Worm (Caenorhabditis elegans): ENCODE measurements around the gene C14C11.1.
"Not testable (repeated sequence)": the region's sequence is repeated elsewhere in the genome, so short reads cannot be mapped to it uniquely, and the experiment has no call there.

C14C11.1 gene

ce11 chrV:5663317-5663716 lies at the start of gene C14C11.1:
Gene C14C11.1, plus strand, starts transcription at chrV:5663617.
- not testable (repeated sequence) for TF ChIP-seq nhr-12, ZK546.5, mbf-1 (tag; optimal IDR thresholded peaks at IDR 0.05)

ce11 chrV:5614724-5615123 lies 48.7 kb upstream of the C14C11.1 start, which contains the start of gene M03E7.3:
Gene M03E7.3, plus strand, starts transcription at chrV:5615024.
- no peak for TF ChIP-seq nhr-129 (tag; optimal IDR thresholded peaks at IDR 0.05)
- TF ChIP-seq mdl-1 (tag; optimal IDR thresholded peaks at IDR 0.05), result no peak
- TF ChIP-seq ceh-16 (tag; optimal IDR thresholded peaks at IDR 0.05), result no peak
- TF ChIP-seq lsy-2 (tag; optimal IDR thresholded peaks at IDR 0.05), result no peak
- TF ChIP-seq ceh-82 (tag; optimal IDR thresholded peaks at IDR 0.05), result no peak
- no peak for TF ChIP-seq peb-1 (tag; optimal IDR thresholded peaks at IDR 0.05)
- TF ChIP-seq ztf-11 (tag; optimal IDR thresholded peaks at IDR 0.05), result no peak
- no peak for TF ChIP-seq unc-55 (GFP tag; optimal IDR thresholded peaks at IDR 0.05)
- TF ChIP-seq F13H6.1 (tag; optimal IDR thresholded peaks at IDR 0.05), result no peak
- TF ChIP-seq unc-39 (tag; optimal IDR thresholded peaks at IDR 0.05), result no peak

DNA sequence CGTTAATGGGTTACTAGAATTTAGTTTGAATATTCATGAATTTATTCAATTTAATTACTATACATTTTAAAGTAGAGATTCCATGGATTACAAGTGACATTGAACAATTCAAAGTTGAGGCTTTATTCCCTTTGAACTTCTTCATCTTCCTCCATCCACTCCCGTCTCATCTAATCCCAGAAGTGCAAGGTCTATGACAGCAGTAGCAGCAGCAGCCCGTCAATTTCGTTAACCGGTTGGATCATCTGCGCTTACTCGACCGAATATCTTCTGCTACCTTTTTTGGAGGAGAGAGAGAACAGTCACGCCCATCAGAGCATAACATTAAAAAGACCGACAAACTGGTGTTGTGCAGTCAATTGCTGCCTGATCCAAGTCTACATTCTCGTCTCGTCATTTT lies 46.1 kb upstream of the C14C11.1 start, which contains the start of gene M03E7.2:
M03E7.2 (plus strand) TSS at position 301 of the 400 bp plus-strand sequence.
- no peak for TF ChIP-seq ztf-4 (tag; optimal IDR thresholded peaks at IDR 0.05)
- no peak for TF ChIP-seq ztf-11 (tag; optimal IDR thresholded peaks at IDR 0.05)
- no peak for TF ChIP-seq sem-4 (tag; optimal IDR thresholded peaks at IDR 0.05)
- no peak for TF ChIP-seq blmp-1 (tag; optimal IDR thresholded peaks at IDR 0.05; ENCODE audit: insufficient read depth)
- TF ChIP-seq ceh-16 (tag; optimal IDR thresholded peaks at IDR 0.05), result no peak
- no peak for TF ChIP-seq elt-3 (tag; optimal IDR thresholded peaks at IDR 0.05)
- TF ChIP-seq unc-39 (tag; optimal IDR thresholded peaks at IDR 0.05), result no peak
- no peak for TF ChIP-seq C34F6.9 (tag; optimal IDR thresholded peaks at IDR 0.05)

DNA sequence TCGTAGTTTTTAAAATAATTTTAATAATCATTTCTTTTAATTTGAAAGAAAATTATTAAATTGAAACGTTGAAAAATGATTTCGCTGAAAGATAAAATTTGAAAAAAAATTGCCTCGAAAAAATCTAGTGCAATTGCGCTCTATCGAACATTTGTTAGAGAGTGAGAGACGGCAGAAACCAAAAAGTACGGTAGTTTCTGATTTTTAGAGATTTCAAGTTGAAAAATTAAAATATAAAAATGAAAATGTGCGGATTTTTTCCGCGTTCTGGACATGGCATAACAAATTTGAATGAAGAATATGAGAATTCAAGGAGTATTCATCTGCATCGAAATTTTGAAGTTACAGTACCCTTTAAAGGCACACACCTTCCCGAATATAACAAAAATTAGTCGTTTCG lies 44.0 kb upstream of the C14C11.1 start:
- peak in 1 of 2 experiments; percentile 73 for TF ChIP-seq lsy-2 (tag; optimal IDR thresholded peaks at IDR 0.05)
- no peak for TF ChIP-seq mab-5 (tag; optimal IDR thresholded peaks at IDR 0.05)
- no peak for TF ChIP-seq nhr-129 (tag; optimal IDR thresholded peaks at IDR 0.05)
- no peak for TF ChIP-seq nhr-11 (tag; optimal IDR thresholded peaks at IDR 0.05)
- TF ChIP-seq unc-55 (GFP tag; optimal IDR thresholded peaks at IDR 0.05), result peak; percentile 48

- TF ChIP-seq unc-62 (GFP tag; optimal IDR thresholded peaks at IDR 0.05), result no peak
- no peak for TF ChIP-seq nhr-25 (tag; optimal IDR thresholded peaks at IDR 0.05)
- TF ChIP-seq lin-13 (GFP tag; optimal IDR thresholded peaks at IDR 0.05), result no peak
- no peak for TF ChIP-seq unc-55 (GFP tag; optimal IDR thresholded peaks at IDR 0.05)
- TF ChIP-seq lin-11 (tag; optimal IDR thresholded peaks at IDR 0.05), result no peak
- no peak for TF ChIP-seq fos-1 (tag; optimal IDR thresholded peaks at IDR 0.05)
- no peak for TF ChIP-seq nhr-237 (tag; optimal IDR thresholded peaks at IDR 0.05)
- no peak for TF ChIP-seq nhr-6 (tag; optimal IDR thresholded peaks at IDR 0.05)
- no peak for TF ChIP-seq dmd-4 (tag; optimal IDR thresholded peaks at IDR 0.05)
- no peak for TF ChIP-seq nhr-23 (tag; optimal IDR thresholded peaks at IDR 0.05)
- no peak for TF ChIP-seq C34F6.9 (tag; optimal IDR thresholded peaks at IDR 0.05)
These were observed 43.4 kb upstream of the C14C11.1 start, which contains the start of gene memb-2 for ce11 chrV:5620040-5620439. Gene memb-2, minus strand, starts transcription at chrV:5620140.

DNA sequence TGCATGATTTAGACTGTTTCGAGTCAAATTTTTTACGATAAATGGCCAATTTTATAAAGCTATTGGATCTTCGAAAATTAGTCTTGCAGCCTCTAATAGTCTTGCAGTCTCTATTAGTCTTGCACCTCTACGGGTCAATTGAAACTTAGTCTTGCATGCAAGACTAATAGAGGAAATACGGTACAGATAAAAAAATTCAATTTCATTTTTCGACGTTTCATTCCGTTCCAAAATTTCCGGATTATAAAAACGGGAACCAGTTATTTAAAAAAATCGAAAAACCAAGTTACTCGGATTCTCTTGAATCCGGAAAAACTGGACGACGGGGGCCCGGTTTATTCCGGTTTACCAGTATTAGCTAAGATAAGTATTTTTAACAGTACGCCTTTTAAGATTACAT lies 42.0 kb upstream of the C14C11.1 start, which contains the start of gene M03E7.1:
M03E7.1 (plus strand) TSS at position 301 of the 400 bp plus-strand sequence.
- TF ChIP-seq sma-3 (GFP tag; optimal IDR thresholded peaks at IDR 0.05) (no peak), mbf-1 (tag; optimal IDR thresholded peaks at IDR 0.05) (no peak), skn-1 (tag; optimal IDR thresholded peaks at IDR 0.05) (no peak), aly-2 (tag; optimal IDR thresholded peaks at IDR 0.05) (no peak)

- TF ChIP-seq mab-5 (tag; optimal IDR thresholded peaks at IDR 0.05) (peak; percentile 4), elt-1 (tag; optimal IDR thresholded peaks at IDR 0.05) (no peak)
These were observed 35.4 kb upstream of the C14C11.1 start for ce11 chrV:5628014-5628413.
